Worm (Caenorhabditis elegans): Measurements from ENCODE around the gene ugt-1.

DNA sequence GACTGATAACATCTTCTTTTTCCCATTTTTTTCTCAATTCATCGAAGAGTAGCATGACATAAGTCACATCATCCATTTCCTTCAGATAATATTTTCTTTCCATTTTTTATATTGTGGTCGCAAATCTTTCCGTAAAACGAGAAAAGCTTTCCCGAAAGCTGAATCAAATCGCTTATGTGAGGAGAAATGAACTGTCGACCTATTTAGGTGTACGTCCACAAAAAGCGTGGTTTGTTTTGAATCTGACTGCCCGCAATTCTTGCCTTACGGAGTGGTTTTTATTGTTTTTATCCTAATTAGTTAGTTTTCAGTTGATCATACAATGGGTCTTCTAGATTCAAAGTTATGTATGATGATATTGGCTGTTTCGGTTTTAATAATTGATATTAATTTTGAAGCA, 37.2 kb upstream of the ugt-1 start, which contains the start of gene ttll-15:
- no peak for TF ChIP-seq him-1 (tag; optimal IDR thresholded peaks at IDR 0.05)
- no peak for TF ChIP-seq W03F9.2 (tag; optimal IDR thresholded peaks at IDR 0.05)

Measured in whole organism, L4/young adult.